Worm (Caenorhabditis elegans) whole organism, L1 larva: ENCODE data around the gene C39B10.1.

ENCODE experiments used
- C34B4.2 ChIP-seq: sonication (generic microtip); optimal IDR thresholded peaks from 2 replicates; lab custom pipeline; 2017; ENCODE audit warnings: mild to moderate bottlenecking, missing genetic modification characterization, missing compliant biosample characterization
- aha-1 ChIP-seq: fragments of 150-350 bp; optimal IDR thresholded peaks from 2 replicates; lab custom pipeline; 2014; ENCODE audit warnings: missing biosample characterization, missing genetic modification characterization
- aly-2 ChIP-seq: fragments of 150-350 bp; optimal IDR thresholded peaks from 2 replicates; lab custom pipeline; 2014; ENCODE audit warnings: missing biosample characterization, missing genetic modification characterization
- ama-1 ChIP-seq: fragments of 150-350 bp; optimal IDR thresholded peaks from 2 replicates; lab custom pipeline; 2014
- blmp-1 ChIP-seq: fragments of 150-350 bp; optimal IDR thresholded peaks from 2 replicates; lab custom pipeline; 2014; ENCODE audit warnings: missing biosample characterization, missing genetic modification characterization
- ceh-63 ChIP-seq: fragments of 200-800 bp; sonication (Bioruptor generic); optimal IDR thresholded peaks from 2 replicates; lab custom pipeline; 2018; ENCODE audit warnings: mild to moderate bottlenecking, missing genetic modification characterization, missing compliant biosample characterization
- ceh-82 ChIP-seq, 3 experiments: fragments of 150-350 bp in 1 of 3; sonication (generic microtip) in 2 of 3; optimal IDR thresholded peaks; 2 replicates each; lab custom pipeline; 2014 to 2017; ENCODE audit warnings: missing biosample characterization in 3 of 3, missing genetic modification characterization in 3 of 3
- ceh-90 ChIP-seq: sonication (generic microtip); optimal IDR thresholded peaks from 2 replicates; lab custom pipeline; 2016; ENCODE audit warnings: missing genetic modification characterization, missing compliant biosample characterization
- dpl-1 ChIP-seq, 3 experiments: fragments of 150-350 bp in 2 of 3; sonication (generic microtip) in 1 of 3; optimal IDR thresholded peaks; 2 replicates each; lab custom pipeline; 2014 to 2017; ENCODE audit warnings: missing biosample characterization in 3 of 3, missing genetic modification characterization in 3 of 3, missing genetic modification reagents in 3 of 3
- efl-1 ChIP-seq, 4 experiments: fragments of 150-350 bp; optimal IDR thresholded peaks in 3 of 4; peaks in 1 of 4; 1 replicate in 1 of 4; 2 replicates in 3 of 4; lab custom pipeline; 2014; ENCODE audit warnings: missing biosample characterization in 2 of 4, missing genetic modification characterization in 2 of 4, missing genetic modification reagents in 2 of 4
- egl-13 ChIP-seq: sonication (generic microtip); optimal IDR thresholded peaks from 2 replicates; lab custom pipeline; 2016; ENCODE audit warnings: missing genotype, missing genetic modification reagents, missing genetic modification characterization, missing compliant biosample characterization
- elt-3 ChIP-seq, 6 experiments: fragments of 150-350 bp in 1 of 6; sonication (generic microtip); optimal IDR thresholded peaks; 2 replicates each; lab custom pipeline; 2017 to 2018; ENCODE audit warnings: missing biosample characterization in 6 of 6, missing genetic modification characterization in 6 of 6, inconsistent platforms in 1 of 6
- fkh-10 ChIP-seq: sonication (generic microtip); optimal IDR thresholded peaks from 2 replicates; lab custom pipeline; 2017; ENCODE audit warnings: missing biosample characterization, missing genetic modification reagents, missing genetic modification characterization
- fkh-8 ChIP-seq: sonication (generic microtip); optimal IDR thresholded peaks from 2 replicates; lab custom pipeline; 2016; ENCODE audit warnings: mild to moderate bottlenecking, missing genetic modification characterization, missing compliant biosample characterization
- fos-1 ChIP-seq: fragments of 150-350 bp; optimal IDR thresholded peaks from 2 replicates; lab custom pipeline; 2014; ENCODE audit warnings: missing biosample characterization, missing genetic modification characterization
- grh-1 ChIP-seq: fragments of 200-800 bp; sonication (Bioruptor generic); IDR thresholded peaks from 2 replicates; pipeline ENCODE4 v1.3.6; 2022; ENCODE audit warnings: missing genetic modification reagents, missing genetic modification characterization, missing compliant biosample characterization
- hlh-4 ChIP-seq: sonication (generic microtip); optimal IDR thresholded peaks from 2 replicates; lab custom pipeline; 2016; ENCODE audit warnings: mild to moderate bottlenecking, missing genetic modification characterization, missing compliant biosample characterization
- irx-1 ChIP-seq: sonication (generic microtip); optimal IDR thresholded peaks from 2 replicates; lab custom pipeline; 2016; ENCODE audit warnings: missing genetic modification characterization, missing compliant biosample characterization
- jun-1 ChIP-seq: fragments of 150-350 bp; optimal IDR thresholded peaks from 2 replicates; lab custom pipeline; 2014; ENCODE audit warnings: missing biosample characterization, missing genetic modification reagents, missing genetic modification characterization
- lin-14 ChIP-seq: fragments of 200-800 bp; sonication (Bioruptor generic); optimal IDR thresholded peaks from 2 replicates; lab custom pipeline; 2018; ENCODE audit warnings: mild to moderate bottlenecking, missing genetic modification characterization, moderate library complexity, missing compliant biosample characterization
- lin-39 ChIP-seq: fragments of 150-350 bp; optimal IDR thresholded peaks from 2 replicates; lab custom pipeline; 2014; ENCODE audit warnings: missing biosample characterization, missing genetic modification reagents, missing genetic modification characterization
- mdl-1 ChIP-seq, 2 experiments: fragments of 150-350 bp; optimal IDR thresholded peaks; 2 replicates each; lab custom pipeline; 2014 to 2017; ENCODE audit warnings: missing biosample characterization in 2 of 2, missing genetic modification characterization in 2 of 2, inconsistent platforms in 1 of 2
- mef-2 ChIP-seq: fragments of 150-350 bp; optimal IDR thresholded peaks from 2 replicates; lab custom pipeline; 2014; ENCODE audit warnings: missing biosample characterization, missing genetic modification characterization
- nhr-11 ChIP-seq: fragments of 150-350 bp; optimal IDR thresholded peaks from 2 replicates; lab custom pipeline; 2014; ENCODE audit warnings: missing biosample characterization, missing genetic modification characterization
- nhr-19 ChIP-seq: fragments of 200-800 bp; sonication (Bioruptor generic); conservative IDR thresholded peaks from 2 replicates; pipeline ENCODE4 v1.3.6; 2022; ENCODE audit warnings: missing genetic modification characterization, missing compliant biosample characterization
- nhr-47 ChIP-seq: sonication (generic microtip); optimal IDR thresholded peaks from 2 replicates; lab custom pipeline; 2016; ENCODE audit warnings: mild to moderate bottlenecking, missing genetic modification characterization, moderate library complexity, missing compliant biosample characterization
- nhr-84 ChIP-seq: sonication (generic microtip); optimal IDR thresholded peaks from 2 replicates; lab custom pipeline; 2017; ENCODE audit warnings: missing biosample characterization, missing genetic modification characterization
- nhr-85 ChIP-seq: sonication (generic microtip); peaks from one replicate; lab custom pipeline; 2016; ENCODE audit warnings: missing genetic modification characterization, inconsistent platforms, missing compliant biosample characterization
- nhr-90 ChIP-seq: sonication (generic microtip); optimal IDR thresholded peaks from 2 replicates; lab custom pipeline; 2016; ENCODE audit warnings: mild to moderate bottlenecking, missing genetic modification characterization, missing compliant biosample characterization; ENCODE audit not compliant: poor library complexity
- pax-3 ChIP-seq: fragments of 200-800 bp; sonication (Bioruptor generic); optimal IDR thresholded peaks from 2 replicates; lab custom pipeline; 2018; ENCODE audit warnings: mild to moderate bottlenecking, missing genetic modification characterization, moderate library complexity, missing compliant biosample characterization
- rnt-1 ChIP-seq: sonication (generic microtip); optimal IDR thresholded peaks from 2 replicates; lab custom pipeline; 2016; ENCODE audit warnings: mild to moderate bottlenecking, missing genetic modification characterization, moderate library complexity, missing compliant biosample characterization
- skn-1 ChIP-seq: fragments of 150-350 bp; optimal IDR thresholded peaks from 2 replicates; lab custom pipeline; 2014; ENCODE audit warnings: missing biosample characterization, missing genetic modification characterization
- snpc-4 ChIP-seq: fragments of 150-350 bp; optimal IDR thresholded peaks from 2 replicates; lab custom pipeline; 2014; ENCODE audit warnings: missing biosample characterization, missing genetic modification characterization
- sptf-1 ChIP-seq: fragments of 150-350 bp; optimal IDR thresholded peaks from 2 replicates; lab custom pipeline; 2014; ENCODE audit warnings: missing biosample characterization, missing genetic modification characterization
- swsn-7 ChIP-seq: sonication (generic microtip); optimal IDR thresholded peaks from 2 replicates; lab custom pipeline; 2016; ENCODE audit warnings: missing genetic modification characterization, missing compliant biosample characterization
- tbx-2 ChIP-seq: sonication (generic microtip); optimal IDR thresholded peaks from 2 replicates; lab custom pipeline; 2016; ENCODE audit warnings: missing genetic modification characterization, missing compliant biosample characterization
- tlp-1 ChIP-seq: fragments of 150-350 bp; optimal IDR thresholded peaks from 2 replicates; lab custom pipeline; 2014; ENCODE audit warnings: missing biosample characterization, missing genetic modification characterization
- unc-130 ChIP-seq: fragments of 150-350 bp; optimal IDR thresholded peaks from 2 replicates; lab custom pipeline; 2017; ENCODE audit warnings: missing biosample characterization, missing genetic modification characterization, inconsistent platforms
- unc-30 ChIP-seq: sonication (generic microtip); optimal IDR thresholded peaks from 2 replicates; lab custom pipeline; 2017; ENCODE audit warnings: missing biosample characterization, missing genetic modification characterization
- unc-86 ChIP-seq: sonication (generic microtip); optimal IDR thresholded peaks from 2 replicates; lab custom pipeline; 2016; ENCODE audit warnings: missing genetic modification characterization, missing compliant biosample characterization
- vab-15 ChIP-seq: sonication (generic microtip); optimal IDR thresholded peaks from 2 replicates; lab custom pipeline; 2017; ENCODE audit warnings: missing genotype, mild to moderate bottlenecking, missing genetic modification characterization, missing compliant biosample characterization
- xbp-1 ChIP-seq: sonication (generic microtip); optimal IDR thresholded peaks from 2 replicates; lab custom pipeline; 2016; ENCODE audit warnings: missing genetic modification characterization, missing compliant biosample characterization
- zag-1 ChIP-seq: fragments of 150-350 bp; optimal IDR thresholded peaks from 2 replicates; lab custom pipeline; 2014; ENCODE audit warnings: missing biosample characterization, missing genetic modification characterization
- zip-4 ChIP-seq: fragments of 200-800 bp; sonication (Bioruptor generic); optimal IDR thresholded peaks from 2 replicates; lab custom pipeline; 2018; ENCODE audit warnings: mild to moderate bottlenecking, missing genetic modification characterization, moderate library complexity, missing compliant biosample characterization
- ztf-11 ChIP-seq, 2 experiments: sonication (generic microtip); optimal IDR thresholded peaks; 2 replicates each; lab custom pipeline; 2016 to 2017; ENCODE audit warnings: missing genetic modification characterization in 2 of 2, missing biosample characterization in 1 of 2, missing compliant biosample characterization in 1 of 2

C39B10.1 gene

DNA sequence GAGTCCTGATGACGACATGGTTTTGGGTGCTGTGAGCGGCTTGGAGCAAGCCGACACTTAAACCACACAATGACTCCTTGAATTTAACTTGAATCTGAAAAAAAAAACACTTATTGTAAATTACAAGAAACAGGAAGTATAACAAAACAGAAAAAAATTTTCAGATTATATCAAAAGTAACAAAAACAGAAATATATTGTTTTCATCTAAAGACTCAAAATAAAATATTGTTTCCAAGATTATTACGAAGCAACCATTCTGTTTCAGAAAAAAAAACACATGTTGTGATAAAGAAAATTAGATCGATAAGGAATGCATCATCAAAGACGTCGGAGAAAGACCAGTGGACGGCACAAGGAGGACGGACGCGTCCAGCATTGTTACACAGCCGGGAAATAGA lies 34.9 kb downstream of the C39B10.1 start, which contains the start of gene mig-15:
Gene mig-15, minus strand, starts transcription at position 101 of the 400 bp plus-strand sequence.
- no peak for TF ChIP-seq zip-4 (GFP tag; lab: Kevin White, UChicago)
- no peak for TF ChIP-seq jun-1
- no peak for TF ChIP-seq snpc-4
- no peak for TF ChIP-seq unc-86
- TF ChIP-seq nhr-19 (GFP tag; lab: Robert Waterston, UW), result no peak
- no peak for TF ChIP-seq aly-2
- TF ChIP-seq swsn-7 (tag; lab: Kevin White, UChicago), result no peak
- no peak for TF ChIP-seq dpl-1 (GFP tag; optimal IDR thresholded peaks at IDR 0.05; lab: Kevin White, UChicago)
- TF ChIP-seq mef-2 (tag; lab: Kevin White, UChicago), result no peak
- TF ChIP-seq fkh-8 (tag; lab: Kevin White, UChicago), result no peak
- TF ChIP-seq nhr-47 (tag; lab: Kevin White, UChicago), result no peak
- TF ChIP-seq mdl-1 (tag; optimal IDR thresholded peaks at IDR 0.05; lab: Kevin White, UChicago), result no peak

DNA sequence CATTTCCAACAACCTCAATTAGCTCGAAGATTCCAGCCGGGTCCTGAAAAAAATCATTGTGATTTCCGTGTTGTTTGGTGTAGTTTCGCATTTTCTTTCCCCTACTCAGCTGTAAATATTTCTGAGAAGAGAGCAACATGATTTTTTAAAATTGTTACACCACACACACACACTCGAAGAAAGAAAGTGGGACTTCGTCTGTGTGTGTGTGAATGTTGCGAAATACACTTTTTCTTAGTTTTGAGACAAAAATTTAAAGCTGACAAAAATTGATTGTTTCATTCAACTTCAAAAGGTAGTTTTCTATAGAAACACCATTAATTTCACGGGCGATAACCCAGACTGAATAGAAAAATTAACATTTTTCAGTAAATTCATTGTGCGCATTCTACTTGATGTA lies 35.3 kb downstream of the C39B10.1 start:
- no peak for TF ChIP-seq zag-1 (tag; lab: Kevin White, UChicago)
- TF ChIP-seq tbx-2 (tag; lab: Kevin White, UChicago), result no peak
- TF ChIP-seq mdl-1 (tag; optimal IDR thresholded peaks at IDR 0.05; lab: Kevin White, UChicago), result no peak
- TF ChIP-seq unc-130 (tag; lab: Kevin White, UChicago), result no peak
- TF ChIP-seq lin-39 (tag; lab: Kevin White, UChicago), result no peak
- TF ChIP-seq nhr-85 (tag; lab: Kevin White, UChicago), result peak; percentile 49
- no peak for TF ChIP-seq nhr-84
- peak; percentile 5 for TF ChIP-seq lin-14 (GFP tag; lab: Kevin White, UChicago)
- no peak for TF ChIP-seq fkh-10 (GFP tag; lab: Kevin White, UChicago)
- no peak for TF ChIP-seq efl-1 (optimal IDR thresholded peaks at IDR 0.05; lab: Kevin White, UChicago)
- peak in 1 of 2 experiments; percentile 38 for TF ChIP-seq efl-1 (GFP tag; optimal IDR thresholded peaks at IDR 0.05 in 1 of 2; lab: Kevin White, UChicago)
- no peak for TF ChIP-seq hlh-4

DNA sequence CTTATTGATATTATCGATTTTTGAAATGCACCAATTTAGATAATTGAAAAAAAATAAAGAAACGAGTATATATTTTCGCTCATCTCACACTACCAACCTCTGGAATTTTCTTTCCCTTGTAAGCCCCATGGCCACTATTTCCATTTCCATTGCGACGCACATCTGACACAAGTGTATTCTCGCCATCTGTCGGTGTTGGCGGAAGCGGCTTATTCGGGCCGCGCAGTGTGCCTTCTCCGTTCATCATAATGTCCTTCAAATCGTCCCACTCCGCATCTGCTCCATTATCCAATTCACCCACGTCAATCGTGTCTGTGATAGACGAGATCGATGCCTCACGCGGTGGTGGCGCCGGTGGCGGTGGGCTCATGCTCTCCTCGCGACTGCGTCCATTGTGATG lies 38.7 kb downstream of the C39B10.1 start:
- TF ChIP-seq pax-3 (tag; lab: Kevin White, UChicago) (no peak), blmp-1 (tag; lab: Kevin White, UChicago) (no peak), skn-1 (tag; lab: Kevin White, UChicago) (no peak), efl-1 (optimal IDR thresholded peaks at IDR 0.05; lab: Kevin White, UChicago) (no peak), efl-1 (GFP tag; optimal IDR thresholded peaks at IDR 0.05 in 1 of 2; lab: Kevin White, UChicago) (peak in 1 of 2 experiments; percentile 41), vab-15 (no peak), C34B4.2 (tag; lab: Kevin White, UChicago) (no peak), ztf-11 (tag; optimal IDR thresholded peaks at IDR 0.05; lab: Kevin White, UChicago) (peak in 1 of 2 experiments; percentile 48), elt-3 (tag; optimal IDR thresholded peaks at IDR 0.05; lab: Kevin White, UChicago) (no peak), unc-30 (tag; lab: Kevin White, UChicago) (no peak), irx-1 (no peak), grh-1 (GFP tag; lab: Robert Waterston, UW) (no peak), jun-1 (no peak), ceh-82 (tag; optimal IDR thresholded peaks at IDR 0.05; lab: Kevin White, UChicago) (no peak), egl-13 (tag; lab: Kevin White, UChicago) (no peak)

DNA sequence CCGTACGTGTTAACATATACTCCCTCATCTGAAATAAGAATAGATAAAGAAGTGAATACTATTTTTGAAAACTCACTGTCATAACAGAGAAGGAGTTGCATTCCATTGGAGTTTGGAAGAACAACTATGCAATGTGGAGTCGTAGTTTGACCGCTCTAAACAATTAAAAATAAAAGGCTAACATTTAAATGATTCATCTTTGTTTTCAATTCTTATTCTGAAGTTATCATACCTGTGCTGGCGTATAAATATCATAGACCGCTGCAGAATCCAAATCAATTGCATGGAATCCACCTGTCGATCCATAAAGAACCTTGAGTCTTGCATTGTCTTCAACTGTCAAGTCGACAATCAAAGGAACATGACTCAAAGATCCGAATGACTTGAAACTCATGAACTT lies 40.7 kb downstream of the C39B10.1 start:
- TF ChIP-seq nhr-85 (tag; lab: Kevin White, UChicago), result peak; percentile 30
- no peak for TF ChIP-seq hlh-4

DNA sequence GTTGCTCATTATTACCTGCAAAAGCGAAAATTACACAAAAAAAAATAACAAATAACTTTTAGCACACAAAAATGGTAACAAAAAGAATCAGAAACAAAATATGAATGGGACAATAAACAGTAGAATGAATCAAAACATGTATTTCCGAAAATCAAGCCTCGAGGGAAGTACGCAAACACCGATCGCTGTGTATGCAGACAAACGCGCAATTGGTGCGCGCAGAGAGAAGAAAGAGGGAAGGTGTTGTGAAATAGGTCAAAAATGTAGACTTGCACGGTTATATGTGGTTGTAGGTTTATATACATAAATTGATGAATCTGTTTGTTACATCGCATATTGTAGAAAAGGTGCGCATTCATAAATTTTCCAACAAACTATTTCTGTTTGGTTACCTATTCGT lies 43.7 kb downstream of the C39B10.1 start, which contains the start of gene cdk-11.2:
Gene cdk-11.2, minus strand, starts transcription at position 23 of the 400 bp plus-strand sequence.
- TF ChIP-seq sptf-1, result no peak
- peak; percentile 52 for TF ChIP-seq xbp-1 (tag; lab: Kevin White, UChicago)
- TF ChIP-seq unc-30 (tag; lab: Kevin White, UChicago), result no peak
- no peak for TF ChIP-seq ceh-90
- TF ChIP-seq nhr-85 (tag; lab: Kevin White, UChicago), result peak; percentile 61
- TF ChIP-seq nhr-11, result no peak
- peak; percentile 43 for TF ChIP-seq nhr-90 (tag; lab: Kevin White, UChicago)
- no peak for TF ChIP-seq aha-1
- TF ChIP-seq pax-3 (tag; lab: Kevin White, UChicago), result no peak
- TF ChIP-seq ama-1 (lab: Kevin White, UChicago), result no peak
- TF ChIP-seq swsn-7 (tag; lab: Kevin White, UChicago), result peak; percentile 70
- TF ChIP-seq fos-1, result peak; percentile 18
- peak; percentile 79 for TF ChIP-seq blmp-1 (tag; lab: Kevin White, UChicago)
- TF ChIP-seq ceh-63 (GFP tag; lab: Kevin White, UChicago), result no peak
- no peak for TF ChIP-seq unc-86
- TF ChIP-seq tlp-1 (tag; lab: Kevin White, UChicago), result no peak
- peak; percentile 50 for TF ChIP-seq rnt-1 (tag; lab: Kevin White, UChicago)
- peak; percentile 12 for TF ChIP-seq fkh-8 (tag; lab: Kevin White, UChicago)
